Fruit fly (Drosophila melanogaster): ENCODE results near the gene brwl.

Gene brwl

dm6 chr2L:9567398-9567856 lies 1.3 kb upstream of the brwl start (continued):
- peak; percentile 15; the same call in 1 of the 2 replicates for TF ChIP-seq Scr (GFP tag; IDR thresholded peaks at IDR 0.05; ENCODE audit: partially characterized antibody)
- TF ChIP-seq bcd (GFP tag; optimal IDR thresholded peaks at IDR 0.05) = peak; percentile 99
- TF ChIP-seq CG5953 (GFP tag; IDR thresholded peaks at IDR 0.05) = peak; percentile 98
- TF ChIP-seq CG3163 (GFP tag; optimal IDR thresholded peaks at IDR 0.05) = peak; percentile 84
- TF ChIP-seq Dll (GFP tag; IDR thresholded peaks at IDR 0.05; ENCODE audit: partially characterized antibody) = no peak
- TF ChIP-seq sim (GFP tag; IDR thresholded peaks at IDR 0.05) = peak; percentile 93
- TF ChIP-seq ranshi (GFP tag; IDR thresholded peaks at IDR 0.05) = peak; percentile 96
- TF ChIP-seq pb (GFP tag; optimal IDR thresholded peaks at IDR 0.05) = peak; percentile 96
- TF ChIP-seq CG8290 (GFP tag; optimal IDR thresholded peaks at IDR 0.05) = peak; percentile 94
- peak; percentile 90 to 98 for TF ChIP-seq CG8290 (tag; optimal IDR thresholded peaks at IDR 0.05)
- peak; percentile 84 for TF ChIP-seq fd96Cb (tag; optimal IDR thresholded peaks at IDR 0.05)
- TF ChIP-seq CG16815 (GFP tag; optimal IDR thresholded peaks at IDR 0.05) = no peak
- TF ChIP-seq CG9727 (GFP tag; optimal IDR thresholded peaks at IDR 0.05) = peak; percentile 96
- peak; percentile 96 for TF ChIP-seq dmrt99B (tag; optimal IDR thresholded peaks at IDR 0.05)
- TF ChIP-seq Gug (GFP tag; IDR thresholded peaks at IDR 0.05) = peak; percentile 65; the same call in 3 of the 4 replicates
- no peak; the same call in 1 of the 2 replicates for TF ChIP-seq CG8765 (GFP tag; IDR thresholded peaks at IDR 0.05)
- TF ChIP-seq Spps (tag; optimal IDR thresholded peaks at IDR 0.05) = peak; percentile 91
- TF ChIP-seq Fer2 (tag; optimal IDR thresholded peaks at IDR 0.05) = peak; percentile 98
- TF ChIP-seq wor (GFP tag; IDR thresholded peaks at IDR 0.05) = peak; percentile 84
- peak; percentile 7 to 87 for TF ChIP-seq insv (GFP tag; optimal IDR thresholded peaks at IDR 0.05)
- peak; percentile 88 for TF ChIP-seq CG14710 (tag; optimal IDR thresholded peaks at IDR 0.05)
- peak; percentile 96 for TF ChIP-seq CTCF (GFP tag; optimal IDR thresholded peaks at IDR 0.05)
- TF ChIP-seq CG14441 (GFP tag; IDR thresholded peaks at IDR 0.05) = peak; percentile 89
- peak; percentile 99 for TF ChIP-seq otp (GFP tag; IDR thresholded peaks at IDR 0.05)
- TF ChIP-seq sens-2 (GFP tag; IDR thresholded peaks at IDR 0.05) = peak; percentile 98
- TF ChIP-seq gsb (GFP tag; IDR thresholded peaks at IDR 0.05) = peak; percentile 93
- TF ChIP-seq tna (GFP tag; IDR thresholded peaks at IDR 0.05; ENCODE audit: partially characterized antibody) = no peak
- TF ChIP-seq CG10654 (GFP tag; optimal IDR thresholded peaks at IDR 0.05) = peak; percentile 96
- peak; percentile 95 for TF ChIP-seq luna (GFP tag; optimal IDR thresholded peaks at IDR 0.05)
- peak; percentile 44 for TF ChIP-seq pzg (GFP tag; optimal IDR thresholded peaks at IDR 0.05)
- no peak for TF ChIP-seq nerfin-2 (GFP tag; IDR thresholded peaks at IDR 0.05; ENCODE audit: partially characterized antibody)
- TF ChIP-seq exex (tag; optimal IDR thresholded peaks at IDR 0.05) = peak; percentile 94
- TF ChIP-seq CG6765 (GFP tag; optimal IDR thresholded peaks at IDR 0.05) = peak; percentile 100
- TF ChIP-seq BEAF-32 (GFP tag; optimal IDR thresholded peaks at IDR 0.05) = peak; percentile 31
- TF ChIP-seq z (GFP tag; IDR thresholded peaks at IDR 0.05) = peak; percentile 63; the same call in 1 of the 3 replicates
- TF ChIP-seq sob (GFP tag; IDR thresholded peaks at IDR 0.05) = peak; percentile 97
- TF ChIP-seq kah (GFP tag; optimal IDR thresholded peaks at IDR 0.05) = peak; percentile 97
- peak; percentile 100 for TF ChIP-seq nau (GFP tag; optimal IDR thresholded peaks at IDR 0.05)
- TF ChIP-seq CG12155 (GFP tag; optimal IDR thresholded peaks at IDR 0.05) = peak; percentile 87
- peak; percentile 96 for TF ChIP-seq crc (GFP tag; optimal IDR thresholded peaks at IDR 0.05)
- peak; percentile 90 for TF ChIP-seq CG31224 (GFP tag; IDR thresholded peaks at IDR 0.05)
- TF ChIP-seq CG1602 (GFP tag; optimal IDR thresholded peaks at IDR 0.05) = peak; percentile 82
- TF ChIP-seq Eip74EF (GFP tag; optimal IDR thresholded peaks at IDR 0.05) = peak in 1 of 2 experiments; percentile 96
- TF ChIP-seq yki (optimal IDR thresholded peaks at IDR 0.05) = no peak
- peak; percentile 97 for TF ChIP-seq CG4424 (GFP tag; optimal IDR thresholded peaks at IDR 0.05)
- peak; percentile 94 for TF ChIP-seq CG2116 (GFP tag; optimal IDR thresholded peaks at IDR 0.05)
- peak; percentile 70 for TF ChIP-seq Taf1 (GFP tag; IDR thresholded peaks at IDR 0.05)
- peak; percentile 99 for TF ChIP-seq CG12659 (GFP tag; optimal IDR thresholded peaks at IDR 0.05)
- TF ChIP-seq gem (tag; optimal IDR thresholded peaks at IDR 0.05) = peak; percentile 89
- TF ChIP-seq unpg (GFP tag; optimal IDR thresholded peaks at IDR 0.05) = peak; percentile 98
- TF ChIP-seq CG15073 (GFP tag; optimal IDR thresholded peaks at IDR 0.05) = peak; percentile 65
